Fruit fly (Drosophila melanogaster) Kc167 (cell line): ENCODE measurements around the gene mRpL36.

Experiments
- Myc ChIP-seq: fragments of >200 bp; optimal IDR thresholded peaks from 2 replicates; lab custom pipeline; 2017; ENCODE audit warnings: missing external identifiers
- Sin3A ChIP-seq: fragments of >200 bp; optimal IDR thresholded peaks from 2 replicates; lab custom pipeline; 2018; ENCODE audit warnings: missing external identifiers
- h ChIP-seq: fragments of >200 bp; optimal IDR thresholded peaks from 3 replicates; lab custom pipeline; 2018; ENCODE audit warnings: missing external identifiers
- insv ChIP-seq: fragments of >200 bp; optimal IDR thresholded peaks from 3 replicates; lab custom pipeline; 2018; ENCODE audit warnings: missing external identifiers
- psq ChIP-seq: fragments of >200 bp; optimal IDR thresholded peaks from 2 replicates; lab custom pipeline; 2017; ENCODE audit warnings: missing external identifiers
- ttk ChIP-seq: sonication (Bioruptor generic); optimal IDR thresholded peaks from 2 replicates; lab custom pipeline; 2017; ENCODE audit warnings: missing external identifiers

Gene mRpL36

DNA sequence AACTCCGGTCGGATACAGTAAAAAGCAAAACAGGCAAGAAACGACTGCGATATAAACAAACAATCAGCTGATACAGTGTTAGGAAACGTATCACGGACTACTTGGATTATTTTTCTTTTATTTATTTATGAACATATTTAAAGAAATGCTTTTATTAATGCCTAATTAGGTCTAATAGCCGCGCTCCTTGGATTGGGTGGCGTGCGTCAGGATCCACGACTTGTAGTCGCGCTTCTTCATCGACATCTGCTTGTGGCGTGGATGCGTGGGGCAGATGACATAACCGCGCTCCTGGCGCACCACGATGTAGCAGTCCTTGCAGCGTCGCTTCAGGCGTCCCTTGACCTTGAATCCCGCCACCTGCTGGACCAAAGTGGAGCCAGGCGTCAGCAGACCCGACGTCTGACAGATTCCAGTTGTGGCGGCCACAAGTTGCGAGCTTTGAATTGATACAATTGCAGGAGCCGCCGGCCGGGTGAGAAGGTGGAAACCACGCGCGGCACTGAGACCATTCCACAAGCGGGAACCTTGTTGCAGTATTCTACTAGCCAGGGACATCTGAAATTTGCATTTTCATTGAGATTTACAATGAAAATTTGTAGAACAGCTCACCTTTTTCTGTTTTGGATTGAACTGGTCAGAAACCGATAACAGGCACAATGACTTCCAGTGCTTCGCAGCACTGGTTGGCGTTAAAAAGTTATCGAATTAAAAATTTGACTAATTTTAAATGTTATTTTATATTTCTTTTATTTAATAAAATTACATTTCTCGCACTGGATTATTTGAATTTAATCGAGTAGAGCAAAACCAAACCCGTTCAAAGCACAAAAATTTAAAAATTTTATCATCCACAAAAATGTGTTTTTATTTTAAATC, at the start of gene mRpL36, which contains the start of gene CG7550:
Gene mRpL36 (minus strand): TSS at position 652 of the 879 bp plus-strand sequence.
Gene CG7550 (minus strand): TSS at position 51 of the 879 bp plus-strand sequence.
- TF ChIP-seq ttk (lab: Kevin White, UChicago): no peak
- TF ChIP-seq h (lab: Kevin White, UChicago): no peak
- no peak for TF ChIP-seq Myc (lab: Kevin White, UChicago)
- no peak for TF ChIP-seq insv (lab: Kevin White, UChicago)
- TF ChIP-seq psq: no peak
- TF ChIP-seq Sin3A: no peak

DNA sequence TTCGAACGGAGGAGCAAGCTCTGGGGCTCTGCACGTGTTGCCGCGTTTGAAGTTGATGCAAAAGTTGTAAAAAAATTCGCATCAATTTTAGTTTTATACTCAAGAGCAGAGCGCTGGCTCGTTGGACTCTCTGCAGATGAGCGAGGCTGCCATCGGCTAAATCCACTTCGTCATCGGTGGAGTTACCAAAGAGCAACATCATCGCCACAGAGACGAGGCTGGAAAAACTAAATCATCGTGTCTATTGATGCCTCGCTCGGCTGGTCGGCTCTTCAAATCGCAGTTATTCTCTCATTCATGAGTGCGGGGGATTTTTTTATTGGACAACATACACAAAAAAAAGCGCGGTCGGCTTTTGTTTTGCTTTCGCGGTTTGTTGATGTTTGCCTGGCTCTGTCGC, 40.5 kb upstream of the mRpL36 start, which contains the start of gene CG13675:
Gene CG13675 (minus strand): TSS at position 83 of the 400 bp plus-strand sequence.
- TF ChIP-seq Myc (lab: Kevin White, UChicago): no peak
- TF ChIP-seq h (lab: Kevin White, UChicago): no peak
- TF ChIP-seq psq: no peak
- TF ChIP-seq ttk (lab: Kevin White, UChicago): no peak
- TF ChIP-seq Sin3A: no peak
- TF ChIP-seq insv (lab: Kevin White, UChicago): no peak

DNA sequence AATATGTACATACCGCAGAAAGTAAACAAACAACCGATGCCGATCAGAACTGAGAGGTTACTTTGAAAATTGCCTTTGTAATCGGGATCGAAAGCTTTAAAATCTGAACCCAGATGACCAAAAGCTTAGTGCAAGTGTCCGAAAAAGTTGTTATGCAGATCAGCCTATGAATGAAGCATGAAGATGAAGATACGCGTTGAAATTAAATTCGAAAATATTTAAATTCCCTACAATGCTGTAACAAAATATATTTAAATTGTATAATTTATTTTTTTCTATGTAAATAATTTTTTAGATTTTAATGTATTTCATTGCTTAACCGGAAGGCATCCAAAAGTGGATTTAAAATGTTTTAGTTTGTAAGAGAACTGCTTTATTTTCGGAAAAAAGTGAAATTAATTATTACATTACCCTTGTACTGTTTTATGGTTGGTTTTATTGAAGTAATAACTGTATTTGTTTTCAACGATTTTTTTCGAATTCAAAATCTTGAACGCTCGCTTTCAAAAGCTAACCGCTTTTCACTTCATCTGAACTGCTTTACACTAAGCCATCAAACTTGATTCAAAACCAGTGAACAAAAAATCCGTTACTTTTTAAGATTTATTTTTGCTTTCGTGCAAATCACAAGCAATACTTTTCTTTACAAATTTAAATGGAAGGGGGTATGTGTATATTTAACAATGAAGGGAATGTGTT, 34.9 kb upstream of the mRpL36 start, which contains the start of gene CG43886:
Gene CG43886 (minus strand): TSS at position 51 of the 699 bp plus-strand sequence.
- TF ChIP-seq psq (no peak), h (lab: Kevin White, UChicago) (no peak), Sin3A (no peak), Myc (lab: Kevin White, UChicago) (no peak), insv (lab: Kevin White, UChicago) (no peak), ttk (lab: Kevin White, UChicago) (no peak)

DNA sequence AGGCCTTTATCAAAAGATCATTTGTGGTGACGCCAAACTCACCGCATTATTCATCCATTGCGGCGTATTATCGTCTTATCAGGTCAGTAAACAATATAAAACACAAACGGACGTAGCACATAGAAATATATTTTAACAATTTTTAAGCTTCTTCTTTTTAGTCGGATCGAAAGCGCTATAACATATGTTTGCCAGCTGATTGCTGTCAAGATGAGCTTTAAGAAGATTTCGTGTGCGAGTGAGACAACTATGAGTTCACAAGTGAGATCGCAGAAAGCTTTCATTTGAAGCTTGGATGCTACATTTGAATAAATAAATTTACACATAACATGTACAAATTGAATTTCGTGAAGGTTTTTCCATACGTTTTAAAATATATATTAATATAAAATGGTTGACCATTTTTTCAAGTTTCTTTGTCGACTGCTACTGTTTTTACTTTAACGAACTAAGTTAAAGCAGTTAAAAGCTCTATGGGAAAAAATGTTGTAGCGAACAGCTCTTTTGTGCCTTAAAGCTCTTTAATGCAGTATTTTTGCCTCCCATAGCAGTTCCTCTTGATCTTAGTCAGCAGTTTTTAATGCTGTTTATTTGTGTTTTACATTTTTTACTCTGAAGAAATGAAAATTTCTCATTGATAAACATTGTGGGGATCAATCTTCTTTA, 33.9 kb upstream of the mRpL36 start, which contains the start of gene CG42445:
Gene CG42445 (minus strand): TSS at position 186 of the 666 bp plus-strand sequence.
- TF ChIP-seq Sin3A (no peak), h (lab: Kevin White, UChicago) (no peak), insv (lab: Kevin White, UChicago) (no peak), Myc (lab: Kevin White, UChicago) (no peak), ttk (lab: Kevin White, UChicago) (no peak), psq (no peak)

DNA sequence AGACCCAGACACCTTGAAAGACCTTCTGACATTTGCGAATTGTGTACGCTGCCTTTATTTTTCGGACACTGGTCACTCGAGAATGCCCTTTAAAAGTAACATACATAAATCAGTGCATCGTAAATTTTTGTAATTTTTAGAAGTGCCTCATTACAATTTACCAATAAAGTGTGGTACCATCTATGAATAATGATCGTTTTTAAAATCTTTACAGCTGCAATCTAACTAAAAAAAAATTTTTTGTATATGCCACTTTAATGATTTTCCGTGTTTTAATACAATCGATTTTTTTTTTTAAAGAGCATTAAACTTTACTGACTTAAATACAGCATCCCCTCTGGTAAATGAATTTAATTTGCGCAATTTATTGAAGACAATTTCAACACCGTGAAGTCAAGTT, 32.1 kb upstream of the mRpL36 start:
- TF ChIP-seq Myc (lab: Kevin White, UChicago) (no peak), h (lab: Kevin White, UChicago) (no peak), insv (lab: Kevin White, UChicago) (no peak)

DNA sequence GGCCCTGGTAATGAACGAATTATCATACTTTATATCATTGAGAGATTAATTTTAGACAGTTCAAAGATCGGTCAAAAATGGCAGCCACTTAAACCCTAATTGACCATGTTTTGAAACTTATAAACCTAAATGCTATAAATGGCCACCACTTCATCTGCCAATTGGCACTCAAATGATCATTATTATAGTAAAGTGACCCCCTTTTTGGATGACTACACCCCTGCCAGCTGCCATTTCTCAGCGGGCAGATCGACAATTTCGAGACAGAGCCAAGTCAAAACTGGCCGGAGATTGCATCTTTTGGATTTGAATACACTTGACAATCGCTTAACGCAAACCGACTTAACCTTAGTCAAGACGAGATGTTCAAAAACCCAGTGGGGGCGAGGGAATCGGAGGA, 31.3 kb upstream of the mRpL36 start:
- TF ChIP-seq h (lab: Kevin White, UChicago) (no peak), ttk (lab: Kevin White, UChicago) (no peak), Sin3A (no peak), insv (lab: Kevin White, UChicago) (no peak), psq (no peak)

DNA sequence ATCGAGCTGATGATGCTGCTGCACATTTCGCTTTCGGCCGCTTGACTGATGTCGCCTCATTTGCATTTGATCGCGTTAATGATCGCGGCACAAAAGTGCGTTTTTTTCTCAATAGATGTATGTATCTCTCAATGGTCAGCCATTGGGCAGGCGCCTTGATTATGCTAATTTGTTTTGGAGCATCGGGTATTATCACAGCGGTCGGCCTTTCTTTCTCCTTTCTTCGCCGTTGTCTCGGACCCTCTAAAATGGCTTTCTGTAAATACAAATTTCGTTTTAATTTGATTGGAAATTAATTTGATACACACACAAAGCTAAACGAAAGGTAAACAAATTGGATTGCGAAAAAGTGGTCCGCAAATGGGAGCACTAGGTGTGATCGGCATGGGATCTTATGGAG, 30.4 kb upstream of the mRpL36 start:
- no peak for TF ChIP-seq Sin3A
- TF ChIP-seq Myc (lab: Kevin White, UChicago): no peak
- TF ChIP-seq ttk (lab: Kevin White, UChicago): no peak
- no peak for TF ChIP-seq psq

DNA sequence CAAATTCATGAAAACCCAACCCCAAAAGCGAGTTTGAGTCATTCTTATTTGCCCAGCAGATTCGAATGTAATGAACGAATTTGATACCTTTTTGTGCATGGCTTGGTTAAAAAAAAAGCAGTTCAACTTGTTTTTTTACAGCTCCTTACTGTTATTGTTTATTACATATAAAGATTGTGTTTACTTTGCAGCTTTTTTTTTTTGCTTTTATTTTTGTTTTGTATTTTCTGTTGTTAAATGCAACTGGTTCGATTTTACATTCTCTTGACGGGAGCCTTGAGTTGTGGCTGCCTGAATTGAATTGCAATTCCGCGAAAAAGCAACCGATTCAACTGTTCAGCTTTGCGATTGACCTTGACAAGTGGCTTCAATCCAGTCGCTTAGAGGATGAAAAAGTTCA, 29.6 kb upstream of the mRpL36 start:
- TF ChIP-seq Sin3A (no peak), insv (lab: Kevin White, UChicago) (no peak), ttk (lab: Kevin White, UChicago) (no peak), psq (no peak), Myc (lab: Kevin White, UChicago) (no peak), h (lab: Kevin White, UChicago) (no peak)

DNA sequence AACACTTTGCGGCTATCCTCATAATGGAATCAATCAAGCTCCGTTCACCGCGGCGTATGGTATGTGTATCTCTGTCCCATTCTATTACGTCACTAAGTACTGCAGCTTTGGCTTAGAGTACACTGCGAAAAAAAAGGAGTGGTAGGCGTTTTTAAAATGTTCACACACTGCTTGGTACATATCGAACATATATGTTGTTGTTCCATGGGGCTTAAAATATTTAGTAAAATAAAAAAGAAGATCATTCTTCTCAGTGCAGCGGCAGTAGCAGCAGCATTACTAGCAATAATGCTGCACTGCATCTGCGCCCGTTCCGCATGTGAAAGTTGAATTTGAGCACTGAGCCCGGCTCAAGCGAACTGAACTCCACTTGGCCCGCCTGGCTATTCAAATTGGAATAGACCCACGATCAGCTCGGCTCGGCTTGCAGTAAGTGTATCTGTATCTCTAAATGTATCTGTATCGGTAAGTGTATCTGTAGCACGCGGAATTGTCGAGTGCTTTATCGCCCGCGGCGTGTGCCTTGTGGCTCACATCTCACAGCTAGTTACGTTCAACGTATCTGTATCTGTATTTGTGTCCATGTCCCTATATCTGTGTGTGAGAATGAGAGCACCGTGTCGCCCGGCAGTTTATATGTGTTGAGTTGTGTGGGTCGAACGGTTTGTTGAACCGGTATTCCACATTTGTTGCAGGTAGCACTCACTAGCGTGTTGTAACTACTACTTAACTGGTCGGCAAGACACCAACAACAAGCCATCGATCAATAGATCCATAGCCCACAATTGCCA, 28.5 kb upstream of the mRpL36 start:
- no peak for TF ChIP-seq ttk (lab: Kevin White, UChicago)
- TF ChIP-seq psq: no peak
- no peak for TF ChIP-seq Myc (lab: Kevin White, UChicago)
- no peak for TF ChIP-seq h (lab: Kevin White, UChicago)
- TF ChIP-seq insv (lab: Kevin White, UChicago): no peak
- no peak for TF ChIP-seq Sin3A

DNA sequence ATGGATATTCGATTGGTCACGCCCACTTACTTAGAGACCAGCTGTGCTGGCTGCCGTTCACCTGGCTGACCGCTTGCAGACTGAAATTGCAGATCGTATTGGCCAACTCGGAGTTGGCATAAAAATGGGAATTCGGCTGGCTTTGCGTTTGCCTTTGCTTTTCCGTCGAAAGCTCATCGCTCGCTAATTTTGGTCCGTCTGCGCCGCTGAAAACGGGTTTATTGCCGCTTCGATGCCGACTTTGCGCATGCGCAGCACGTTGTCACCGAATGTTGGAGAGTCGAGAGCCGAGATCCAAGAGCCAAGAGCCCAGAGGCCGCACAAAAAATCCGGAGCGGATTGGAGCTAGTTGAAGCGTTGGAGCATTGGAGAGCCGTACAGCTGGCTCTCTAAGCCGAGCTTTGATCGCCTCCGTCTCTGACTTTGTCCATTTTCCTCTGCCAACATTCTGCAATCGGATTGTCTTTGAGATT, 26.8 kb upstream of the mRpL36 start, which contains the start of gene CG13676:
Gene CG13676 (minus strand): TSS at position 87 of the 473 bp plus-strand sequence.
- TF ChIP-seq Myc (lab: Kevin White, UChicago) (no peak), Sin3A (no peak), psq (no peak), insv (lab: Kevin White, UChicago) (no peak), ttk (lab: Kevin White, UChicago) (no peak), h (lab: Kevin White, UChicago) (no peak)

DNA sequence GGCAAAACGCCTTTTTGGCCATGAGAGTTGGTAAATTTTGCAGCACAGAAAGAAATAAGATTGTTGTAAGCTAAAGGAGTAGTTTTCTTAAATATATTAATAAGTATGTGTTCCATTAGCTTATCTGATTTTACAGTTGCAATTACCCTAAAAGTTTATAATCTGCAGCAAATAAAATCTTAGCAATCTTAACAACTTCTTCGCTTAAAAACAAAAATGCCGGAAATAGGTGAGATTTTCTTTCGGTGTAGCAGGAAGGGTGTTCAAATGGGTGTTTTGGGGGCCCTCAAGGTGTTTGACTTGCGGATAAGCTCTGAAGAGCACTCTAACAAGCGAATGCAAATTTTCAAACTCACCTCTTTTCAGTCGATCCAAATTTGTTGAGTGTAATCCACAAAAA, 25.9 kb upstream of the mRpL36 start:
- TF ChIP-seq Sin3A (no peak), h (lab: Kevin White, UChicago) (no peak)
